Worm (Caenorhabditis elegans): ENCODE data around the gene lipl-1.

ce11 chrV:12968555-12968954 is 48.8 kb downstream of the lipl-1 start, which contains the start of gene lin-46:
- TF ChIP-seq klf-2 (GFP tag; conservative IDR thresholded peaks at IDR 0.05), result no peak
- no peak for TF ChIP-seq cog-1 (tag; optimal IDR thresholded peaks at IDR 0.05)
